Fruit fly (Drosophila melanogaster) whole organism, wandering third instar larva: ENCODE measurements around the gene Taf11.
A peak's percentile ranks its signal among the peaks of the same experiment; 100 is the strongest.

Experiments
- Abd-B ChIP-seq: fragments of >200 bp; optimal IDR thresholded peaks from 2 replicates; lab custom pipeline; 2017; ENCODE audit warnings: missing biosample characterization, missing genetic modification characterization
- CG32264 ChIP-seq: fragments of 200-800 bp; sonication (Bioruptor generic); optimal IDR thresholded peaks from 2 replicates; lab custom pipeline; 2016; ENCODE audit warnings: missing biosample characterization, missing genetic modification characterization
- CG9705 ChIP-seq: fragments of 200-800 bp; sonication (Bioruptor generic); optimal IDR thresholded peaks from 2 replicates; lab custom pipeline; 2018; ENCODE audit warnings: missing biosample characterization, mild to moderate bottlenecking, missing genetic modification characterization
- CrebA ChIP-seq: fragments of 200-800 bp; sonication (Bioruptor generic); optimal IDR thresholded peaks from 2 replicates; lab custom pipeline; 2016; ENCODE audit warnings: missing biosample characterization, mild to moderate bottlenecking, missing genetic modification characterization, borderline replicate concordance
- Dfd ChIP-seq: fragments of >200 bp; optimal IDR thresholded peaks from 2 replicates; lab custom pipeline; 2017; ENCODE audit warnings: missing biosample characterization, missing genetic modification characterization
- Dif ChIP-seq: fragments of 200-275, 200-300 bp; sonication (Bioruptor generic); optimal IDR thresholded peaks from 2 replicates; lab custom pipeline; 2018; ENCODE audit warnings: missing biosample characterization, missing genetic modification characterization; ENCODE audit not compliant: partially characterized antibody
- GATAd ChIP-seq: sonication (Bioruptor generic); optimal IDR thresholded peaks from 2 replicates; lab custom pipeline; 2016; ENCODE audit warnings: missing biosample characterization, missing genetic modification characterization
- HLH106 ChIP-seq: fragments of 200-800 bp; optimal IDR thresholded peaks from 3 replicates; lab custom pipeline; 2019; ENCODE audit warnings: missing biosample characterization, mild to moderate bottlenecking, missing genetic modification characterization, moderate library complexity
- Hnf4 ChIP-seq: fragments of 200-800 bp; sonication (Bioruptor generic); optimal IDR thresholded peaks from 2 replicates; lab custom pipeline; 2016; ENCODE audit warnings: missing biosample characterization, mild to moderate bottlenecking, missing genetic modification characterization
- Hr78 ChIP-seq: fragments of >200 bp; optimal IDR thresholded peaks from 2 replicates; lab custom pipeline; 2017; ENCODE audit warnings: missing biosample characterization, missing genetic modification characterization
- Hr83 ChIP-seq: fragments of 200-300 bp; sonication (Bioruptor generic); optimal IDR thresholded peaks from 2 replicates; lab custom pipeline; 2016; ENCODE audit warnings: missing biosample characterization, mild to moderate bottlenecking, missing genetic modification characterization, moderate library complexity; ENCODE audit not compliant: poor library complexity, severe bottlenecking
- Jra ChIP-seq: sonication (Bioruptor generic); optimal IDR thresholded peaks from 2 replicates; lab custom pipeline; 2016; ENCODE audit warnings: missing biosample characterization, missing genetic modification characterization
- Mio ChIP-seq: sonication (Bioruptor generic); optimal IDR thresholded peaks from 2 replicates; lab custom pipeline; 2016; ENCODE audit warnings: missing biosample characterization, missing genetic modification characterization
- Myc ChIP-seq: fragments of >200 bp; optimal IDR thresholded peaks from 2 replicates; lab custom pipeline; 2017
- N ChIP-seq: fragments of >200 bp; optimal IDR thresholded peaks from 2 replicates; lab custom pipeline; 2018; ENCODE audit warnings: missing biosample characterization, missing external identifiers, missing genetic modification characterization
- OdsH ChIP-seq: fragments of 200-800 bp; sonication (Bioruptor generic); optimal IDR thresholded peaks from 2 replicates; lab custom pipeline; 2016; ENCODE audit warnings: missing biosample characterization, mild to moderate bottlenecking, missing genetic modification characterization
- Rel ChIP-seq, 2 experiments: fragments of 200-800 bp; sonication (Bioruptor generic) in 1 of 2; optimal IDR thresholded peaks; 2 replicates in 1 of 2; 3 replicates in 1 of 2; lab custom pipeline; 2016 to 2019; ENCODE audit warnings: mild to moderate bottlenecking in 2 of 2, missing biosample characterization in 2 of 2, missing genetic modification characterization in 2 of 2, moderate library complexity in 1 of 2
- Sp1 ChIP-seq: fragments of 200-800 bp; sonication (Bioruptor generic); optimal IDR thresholded peaks from 3 replicates; lab custom pipeline; 2019; ENCODE audit warnings: missing biosample characterization, mild to moderate bottlenecking, missing genetic modification characterization, moderate library complexity
- Vsx2 ChIP-seq: fragments of 200-300, 225-300 bp; sonication (Bioruptor generic); optimal IDR thresholded peaks from 2 replicates; lab custom pipeline; 2018; ENCODE audit warnings: missing biosample characterization, missing genetic modification characterization; ENCODE audit not compliant: partially characterized antibody
- br ChIP-seq: fragments of 200-800 bp; sonication (Bioruptor generic); optimal IDR thresholded peaks from 2 replicates; lab custom pipeline; 2016; ENCODE audit warnings: missing biosample characterization, missing genetic modification characterization
- brk ChIP-seq: fragments of 200-800 bp; sonication (Bioruptor generic); optimal IDR thresholded peaks from 2 replicates; lab custom pipeline; 2016; ENCODE audit warnings: missing biosample characterization, mild to moderate bottlenecking, missing genetic modification characterization
- dl ChIP-seq, 2 experiments: fragments of 175-275, 200-275 bp in 1 of 2; fragments of 200-275 bp in 1 of 2; sonication (Bioruptor generic); optimal IDR thresholded peaks; lab custom pipeline; 2018; ENCODE audit warnings: mild to moderate bottlenecking in 2 of 2, missing biosample characterization in 2 of 2, missing genetic modification characterization in 2 of 2, moderate library complexity in 2 of 2; ENCODE audit not compliant: partially characterized antibody in 2 of 2, insufficient read depth in 1 of 2
- dmrt93B ChIP-seq: fragments of 200-800 bp; sonication (Bioruptor generic); optimal IDR thresholded peaks from 2 replicates; lab custom pipeline; 2018; ENCODE audit warnings: missing biosample characterization, mild to moderate bottlenecking, missing genetic modification characterization
- dsf ChIP-seq: sonication (Bioruptor generic); optimal IDR thresholded peaks from 2 replicates; lab custom pipeline; 2016; ENCODE audit warnings: missing biosample characterization, missing genetic modification characterization, borderline replicate concordance
- ey ChIP-seq: fragments of 200-800 bp; sonication (Bioruptor generic); optimal IDR thresholded peaks from 2 replicates; lab custom pipeline; 2016; ENCODE audit warnings: missing biosample characterization, missing genetic modification characterization
- foxo ChIP-seq, 2 experiments: fragments of 200-800 bp; sonication (Bioruptor generic); optimal IDR thresholded peaks; 2 replicates in 1 of 2; 3 replicates in 1 of 2; lab custom pipeline; 2016 to 2017; ENCODE audit warnings: missing biosample characterization in 2 of 2, missing genetic modification characterization in 2 of 2
- fru ChIP-seq: fragments of 200-800 bp; sonication (Bioruptor generic); optimal IDR thresholded peaks from 3 replicates; lab custom pipeline; 2016; ENCODE audit warnings: missing biosample characterization, mild to moderate bottlenecking, missing genetic modification characterization
- h ChIP-seq: fragments of 200-800 bp; sonication (Bioruptor generic); optimal IDR thresholded peaks from 3 replicates; lab custom pipeline; 2016; ENCODE audit warnings: missing biosample characterization, mild to moderate bottlenecking, missing genetic modification characterization
- jim ChIP-seq: fragments of 175-275, 200-325 bp; sonication (Bioruptor generic); optimal IDR thresholded peaks from 2 replicates; lab custom pipeline; 2016; ENCODE audit warnings: missing biosample characterization, mild to moderate bottlenecking, missing genetic modification characterization
- lola ChIP-seq: fragments of >200 bp; optimal IDR thresholded peaks from 2 replicates; lab custom pipeline; 2017; ENCODE audit warnings: missing biosample characterization, missing genetic modification characterization
- pan ChIP-seq: fragments of >200 bp; optimal IDR thresholded peaks from 2 replicates; lab custom pipeline; 2017
- psq ChIP-seq: fragments of 200-800 bp; sonication (Bioruptor generic); optimal IDR thresholded peaks from 3 replicates; lab custom pipeline; 2017; ENCODE audit warnings: missing biosample characterization, mild to moderate bottlenecking, missing genetic modification characterization, moderate library complexity
- rgr ChIP-seq: fragments of 200-800 bp; sonication (Bioruptor generic); optimal IDR thresholded peaks from 3 replicates; lab custom pipeline; 2016; ENCODE audit warnings: missing biosample characterization, mild to moderate bottlenecking, missing genetic modification characterization
- sage ChIP-seq: fragments of 200-800 bp; sonication (Bioruptor generic); optimal IDR thresholded peaks from 2 replicates; lab custom pipeline; 2016; ENCODE audit warnings: missing biosample characterization, mild to moderate bottlenecking, missing genetic modification characterization
- sv ChIP-seq: fragments of 200-800 bp; sonication (Bioruptor generic); optimal IDR thresholded peaks from 3 replicates; lab custom pipeline; 2016; ENCODE audit warnings: missing biosample characterization, missing genetic modification characterization
- tai ChIP-seq: sonication (Bioruptor generic); optimal IDR thresholded peaks from 2 replicates; lab custom pipeline; 2016; ENCODE audit warnings: missing biosample characterization, missing genetic modification characterization
- usp ChIP-seq: fragments of >200 bp; optimal IDR thresholded peaks from 2 replicates; lab custom pipeline; 2017; ENCODE audit warnings: missing biosample characterization, missing genetic modification characterization
- woc ChIP-seq: sonication (Bioruptor generic); optimal IDR thresholded peaks from 2 replicates; lab custom pipeline; 2016; ENCODE audit warnings: missing biosample characterization, mild to moderate bottlenecking, missing genetic modification characterization

Taf11 gene

dm6 chr2L:9783130-9783529 lies 20.1 kb upstream of the Taf11 start:
- TF ChIP-seq h = peak; percentile 25
- TF ChIP-seq Hr83 (GFP tag; lab: Kevin White, UChicago) = peak; percentile 67
- TF ChIP-seq psq = no peak

DNA sequence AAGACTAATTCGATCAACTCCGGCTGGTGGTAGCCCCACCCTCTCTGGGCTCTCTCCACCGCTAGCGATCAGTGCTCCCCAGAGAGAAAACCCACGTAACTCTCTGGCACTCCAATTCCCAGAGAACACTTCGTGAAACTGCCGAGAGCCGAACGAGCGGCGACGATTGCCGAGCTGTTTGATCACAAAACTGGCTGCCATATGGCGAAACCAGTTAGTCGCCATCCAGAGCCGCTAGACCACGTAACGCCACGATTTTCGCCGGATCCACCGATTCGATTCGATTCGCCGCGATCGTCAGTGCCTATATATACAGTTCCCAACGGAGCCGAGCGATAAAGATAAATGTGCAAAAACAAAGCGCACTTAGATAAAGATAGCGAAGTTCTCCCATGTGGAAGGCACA lies 19.1 kb upstream of the Taf11 start, which contains the start of gene IP3K1:
TSS of gene IP3K1 (plus strand) at position 209 of the 406 bp plus-strand sequence.
- peak; percentile 98 for TF ChIP-seq Dif (GFP tag; lab: Kevin White, UChicago)
- TF ChIP-seq Hnf4 (GFP tag; lab: Kevin White, UChicago) = peak; percentile 57
- no peak for TF ChIP-seq sage (GFP tag; lab: Kevin White, UChicago)
- peak; percentile 52 for TF ChIP-seq Jra (GFP tag; lab: Kevin White, UChicago)
- TF ChIP-seq Hr78 (GFP tag; lab: Kevin White, UChicago) = no peak
- peak in 1 of 2 experiments; percentile 55 for TF ChIP-seq foxo (GFP tag; optimal IDR thresholded peaks at IDR 0.05; lab: Kevin White, UChicago)
- TF ChIP-seq br (GFP tag; lab: Kevin White, UChicago) = peak; percentile 67
- TF ChIP-seq GATAd = no peak
- peak; percentile 73 for TF ChIP-seq h
- no peak for TF ChIP-seq brk (GFP tag; lab: Kevin White, UChicago)
- TF ChIP-seq Hr83 (GFP tag; lab: Kevin White, UChicago) = peak; percentile 87
- TF ChIP-seq CG9705 (GFP tag; lab: Kevin White, UChicago) = no peak
- peak; percentile 51 for TF ChIP-seq OdsH (GFP tag; lab: Kevin White, UChicago)
- TF ChIP-seq Vsx2 (GFP tag; lab: Kevin White, UChicago) = peak; percentile 94
- TF ChIP-seq rgr (GFP tag; lab: Kevin White, UChicago) = peak; percentile 57
- no peak for TF ChIP-seq CrebA (GFP tag; lab: Kevin White, UChicago)
- TF ChIP-seq tai = no peak
- no peak for TF ChIP-seq sv (GFP tag; lab: Kevin White, UChicago)
- peak; percentile 18 for TF ChIP-seq Mio (GFP tag; lab: Kevin White, UChicago)
- TF ChIP-seq pan = no peak
- TF ChIP-seq Rel (GFP tag; optimal IDR thresholded peaks at IDR 0.05; lab: Kevin White, UChicago) = peak; percentile 64
- TF ChIP-seq Rel (tag; optimal IDR thresholded peaks at IDR 0.05; lab: Kevin White, UChicago) = peak; percentile 83
- TF ChIP-seq lola (GFP tag; lab: Kevin White, UChicago) = no peak
- peak; percentile 54 for TF ChIP-seq fru (GFP tag; lab: Kevin White, UChicago)
- TF ChIP-seq jim (GFP tag; lab: Kevin White, UChicago) = no peak
- no peak for TF ChIP-seq CG32264 (GFP tag; lab: Kevin White, UChicago)
- TF ChIP-seq Myc = no peak
- peak; percentile 18 for TF ChIP-seq HLH106 (tag; lab: Kevin White, UChicago)
- TF ChIP-seq Abd-B = no peak
- TF ChIP-seq usp = no peak
- TF ChIP-seq psq = no peak
- TF ChIP-seq dmrt93B (GFP tag; lab: Kevin White, UChicago) = no peak
- no peak for TF ChIP-seq Dfd (GFP tag; lab: Kevin White, UChicago)
- peak; percentile 97 to 98 for TF ChIP-seq dl (GFP tag; optimal IDR thresholded peaks at IDR 0.05; lab: Kevin White, UChicago; ENCODE audit: insufficient read depth in 1 of 2, partially characterized antibody in 2 of 2)
- peak; percentile 68 for TF ChIP-seq Sp1 (GFP tag; lab: Kevin White, UChicago)
- TF ChIP-seq dsf (GFP tag; lab: Kevin White, UChicago) = no peak
- TF ChIP-seq woc (GFP tag; lab: Kevin White, UChicago) = no peak
- no peak for TF ChIP-seq N (GFP tag; lab: Kevin White, UChicago)
- no peak for TF ChIP-seq ey

DNA sequence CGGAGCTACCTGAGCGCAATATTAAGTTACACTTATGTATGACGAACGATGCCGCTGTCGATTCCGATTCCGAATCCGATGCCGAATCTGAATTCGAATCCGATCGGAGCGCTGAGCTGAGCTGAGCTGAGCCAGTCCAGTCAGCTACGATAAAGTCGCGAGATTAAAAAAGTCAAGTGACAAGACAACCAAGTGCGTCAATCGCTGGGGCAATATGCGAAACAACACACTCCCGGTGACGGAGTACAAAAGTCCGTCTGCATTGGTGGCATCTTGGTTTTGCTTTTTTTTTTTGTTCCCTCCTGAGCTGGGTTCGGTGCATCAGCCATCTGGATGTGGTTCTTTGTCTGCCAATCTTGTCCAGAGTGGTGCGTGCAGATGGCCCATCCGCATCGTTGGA lies 16.7 kb upstream of the Taf11 start:
- TF ChIP-seq Rel (GFP tag; optimal IDR thresholded peaks at IDR 0.05; lab: Kevin White, UChicago) (no peak), Rel (tag; optimal IDR thresholded peaks at IDR 0.05; lab: Kevin White, UChicago) (peak; percentile 31), Dfd (GFP tag; lab: Kevin White, UChicago) (no peak)
